Worm (Caenorhabditis elegans) whole organism, L4 larva: ENCODE measurements around the gene ugt-49.

ENCODE experiments used
- F10B5.3 ChIP-seq: sonication (generic microtip); optimal IDR thresholded peaks from 2 replicates; lab custom pipeline; 2016; ENCODE audit warnings: mild to moderate bottlenecking, missing genetic modification characterization, missing compliant biosample characterization
- F26F4.8 ChIP-seq: fragments of 200-800 bp; sonication (Bioruptor generic); conservative IDR thresholded peaks from 2 replicates; pipeline ENCODE4 v1.3.6; 2022; ENCODE audit warnings: missing genetic modification characterization, missing compliant biosample characterization
- F37D6.2 ChIP-seq: sonication (generic microtip); optimal IDR thresholded peaks from 2 replicates; lab custom pipeline; 2016; ENCODE audit warnings: mild to moderate bottlenecking, missing genetic modification characterization, missing compliant biosample characterization
- T26A8.4 ChIP-seq: fragments of 200-800 bp; sonication (Bioruptor generic); IDR thresholded peaks from 2 replicates; pipeline ENCODE4 v1.3.6; 2022; ENCODE audit warnings: missing genetic modification characterization, missing compliant biosample characterization
- Y48G9A.11 ChIP-seq: fragments of 200-800 bp; sonication (Bioruptor generic); IDR thresholded peaks from 2 replicates; pipeline ENCODE4 v1.3.6; 2022; ENCODE audit warnings: missing genetic modification reagents, missing genetic modification characterization, missing compliant biosample characterization
- Y75B8A.6 ChIP-seq: fragments of 200-800 bp; sonication (Bioruptor generic); IDR thresholded peaks from 2 replicates; pipeline ENCODE4 v1.3.6; 2022; ENCODE audit warnings: missing genetic modification reagents, missing genetic modification characterization, missing compliant biosample characterization
- ZK546.5 ChIP-seq, 2 experiments: sonication (generic microtip); optimal IDR thresholded peaks; 2 replicates each; lab custom pipeline; 2017; ENCODE audit warnings: missing biosample characterization in 2 of 2, missing genetic modification characterization in 2 of 2
- arid-1 ChIP-seq: fragments of 200-800 bp; sonication (Bioruptor generic); conservative IDR thresholded peaks from 2 replicates; pipeline ENCODE4 v1.3.6; 2022; ENCODE audit warnings: missing genetic modification reagents, missing genetic modification characterization, missing compliant biosample characterization
- ceh-28 ChIP-seq: fragments of 150-350 bp; optimal IDR thresholded peaks from 2 replicates; lab custom pipeline; 2014; ENCODE audit warnings: missing biosample characterization, missing genetic modification reagents, missing genetic modification characterization
- ceh-32 ChIP-seq: sonication (generic microtip); optimal IDR thresholded peaks from 2 replicates; lab custom pipeline; 2016; ENCODE audit warnings: mild to moderate bottlenecking, missing genetic modification characterization, missing compliant biosample characterization; ENCODE audit not compliant: poor library complexity
- ceh-44 ChIP-seq: fragments of 200-800 bp; sonication (Bioruptor generic); IDR thresholded peaks from 2 replicates; pipeline ENCODE4 v1.3.6; 2022; ENCODE audit warnings: missing genetic modification reagents, missing genetic modification characterization, missing compliant biosample characterization
- ctbp-1 ChIP-seq: fragments of 200-800 bp; sonication (Bioruptor generic); IDR thresholded peaks from 2 replicates; pipeline ENCODE4 v1.3.6; 2022; ENCODE audit warnings: missing genetic modification reagents, missing genetic modification characterization, missing compliant biosample characterization
- daf-12 ChIP-seq: fragments of 150-350 bp; optimal IDR thresholded peaks from 2 replicates; lab custom pipeline; 2014; ENCODE audit warnings: missing biosample characterization, missing genetic modification reagents, missing genetic modification characterization
- daf-16 ChIP-seq, 3 experiments: sonication (generic microtip); optimal IDR thresholded peaks; 2 replicates each; lab custom pipeline; 2016 to 2017; ENCODE audit warnings: missing genetic modification characterization in 3 of 3, missing genetic modification reagents in 3 of 3, mild to moderate bottlenecking in 2 of 3, missing compliant biosample characterization in 2 of 3, missing biosample characterization in 1 of 3, moderate library complexity in 1 of 3
- daf-19 ChIP-seq: fragments of 200-800 bp; sonication (Bioruptor generic); conservative IDR thresholded peaks from 2 replicates; pipeline ENCODE4 v1.3.6; 2022; ENCODE audit warnings: missing genetic modification characterization, missing compliant biosample characterization
- dmd-6 ChIP-seq: fragments of 200-800 bp; sonication (Bioruptor generic); IDR thresholded peaks from 2 replicates; pipeline ENCODE4 v1.3.6; 2022; ENCODE audit warnings: missing genetic modification reagents, missing genetic modification characterization, missing compliant biosample characterization
- dmd-8 ChIP-seq: fragments of 200-800 bp; sonication (Bioruptor generic); IDR thresholded peaks from 2 replicates; pipeline ENCODE4 v1.3.6; 2022; ENCODE audit warnings: missing genetic modification characterization, missing compliant biosample characterization
- dmd-9 ChIP-seq: fragments of 200-800 bp; sonication (Bioruptor generic); IDR thresholded peaks from 2 replicates; pipeline ENCODE4 v1.3.6; 2022; ENCODE audit warnings: missing genetic modification reagents, missing genetic modification characterization, missing compliant biosample characterization
- duxl-1 ChIP-seq: sonication (generic microtip); optimal IDR thresholded peaks from 2 replicates; lab custom pipeline; 2016; ENCODE audit warnings: mild to moderate bottlenecking, missing genetic modification characterization, moderate library complexity, missing compliant biosample characterization; ENCODE audit not compliant: poor library complexity
- egl-43 ChIP-seq: fragments of 200-800 bp; sonication (Bioruptor generic); IDR thresholded peaks from 2 replicates; pipeline ENCODE4 v1.3.6; 2022; ENCODE audit warnings: missing genetic modification reagents, missing genetic modification characterization, missing compliant biosample characterization
- fkh-10 ChIP-seq: fragments of 150-350 bp; optimal IDR thresholded peaks from 2 replicates; lab custom pipeline; 2014; ENCODE audit warnings: missing biosample characterization, missing genetic modification reagents, missing genetic modification characterization
- fos-1 ChIP-seq: fragments of 150-350 bp; optimal IDR thresholded peaks from 2 replicates; lab custom pipeline; 2014; ENCODE audit warnings: missing biosample characterization, missing genetic modification characterization
- hif-1 ChIP-seq, 2 experiments: sonication (generic microtip); optimal IDR thresholded peaks; 2 replicates each; lab custom pipeline; 2016 to 2017; ENCODE audit warnings: missing compliant biosample characterization in 2 of 2, missing genetic modification characterization in 2 of 2, missing genetic modification reagents in 2 of 2, missing genotype in 2 of 2, mild to moderate bottlenecking in 1 of 2
- hlh-11 ChIP-seq: fragments of 200-800 bp; sonication (Bioruptor generic); optimal IDR thresholded peaks from 2 replicates; lab custom pipeline; 2018; ENCODE audit warnings: mild to moderate bottlenecking, missing genetic modification characterization, missing compliant biosample characterization
- hlh-30 ChIP-seq: sonication (generic microtip); optimal IDR thresholded peaks from 2 replicates; lab custom pipeline; 2017; ENCODE audit warnings: antibody characterized with exemption, mild to moderate bottlenecking, missing genetic modification characterization, missing compliant biosample characterization; ENCODE audit not compliant: insufficient read depth
- hmg-1.1 ChIP-seq: fragments of 200-800 bp; sonication (Bioruptor generic); IDR thresholded peaks from 2 replicates; pipeline ENCODE4 v1.3.6; 2022; ENCODE audit warnings: missing genetic modification reagents, missing genetic modification characterization, missing compliant biosample characterization
- jun-1 ChIP-seq: fragments of 150-350 bp; optimal IDR thresholded peaks from 2 replicates; lab custom pipeline; 2014; ENCODE audit warnings: missing biosample characterization, missing genetic modification reagents, missing genetic modification characterization
- lim-7 ChIP-seq: fragments of 200-800 bp; sonication (Bioruptor generic); IDR thresholded peaks from 2 replicates; pipeline ENCODE4 v1.3.6; 2022; ENCODE audit warnings: missing genetic modification characterization, missing compliant biosample characterization
- lin-38 ChIP-seq: fragments of 200-800 bp; sonication (Bioruptor generic); IDR thresholded peaks from 2 replicates; pipeline ENCODE4 v1.3.6; 2022; ENCODE audit warnings: missing genetic modification reagents, missing genetic modification characterization, missing compliant biosample characterization
- lin-39 ChIP-seq: fragments of 150-350 bp; optimal IDR thresholded peaks from 2 replicates; lab custom pipeline; 2014; ENCODE audit warnings: missing biosample characterization, missing genetic modification reagents, missing genetic modification characterization
- lir-3 ChIP-seq: sonication (generic microtip); optimal IDR thresholded peaks from 2 replicates; lab custom pipeline; 2016; ENCODE audit warnings: mild to moderate bottlenecking, missing genetic modification characterization, missing compliant biosample characterization
- mdt-29 ChIP-seq: fragments of 200-800 bp; sonication (Bioruptor generic); IDR thresholded peaks from 2 replicates; pipeline ENCODE4 v1.3.6; 2022; ENCODE audit warnings: missing genetic modification reagents, missing genetic modification characterization, missing compliant biosample characterization
- nhr-102 ChIP-seq: sonication (generic microtip); optimal IDR thresholded peaks from 2 replicates; lab custom pipeline; 2016; ENCODE audit warnings: mild to moderate bottlenecking, missing genetic modification characterization, moderate library complexity, missing compliant biosample characterization
- nhr-111 ChIP-seq: fragments of 200-800 bp; sonication (Bioruptor generic); optimal IDR thresholded peaks from 2 replicates; lab custom pipeline; 2018; ENCODE audit warnings: mild to moderate bottlenecking, missing genetic modification characterization, missing compliant biosample characterization
- nhr-237 ChIP-seq: sonication (generic microtip); optimal IDR thresholded peaks from 2 replicates; lab custom pipeline; 2017; ENCODE audit warnings: missing biosample characterization, missing genetic modification characterization
- nhr-41 ChIP-seq: fragments of 200-800 bp; sonication (Bioruptor generic); IDR thresholded peaks from 2 replicates; pipeline ENCODE4 v1.3.6; 2022; ENCODE audit warnings: missing genetic modification reagents, missing genetic modification characterization, missing compliant biosample characterization
- nhr-42 ChIP-seq: fragments of 200-800 bp; sonication (Bioruptor generic); IDR thresholded peaks from 2 replicates; pipeline ENCODE4 v1.3.6; 2022; ENCODE audit warnings: missing genetic modification characterization, missing compliant biosample characterization
- nhr-48 ChIP-seq: sonication (generic microtip); optimal IDR thresholded peaks from 2 replicates; lab custom pipeline; 2016; ENCODE audit warnings: mild to moderate bottlenecking, missing genetic modification characterization, missing compliant biosample characterization
- pha-4 ChIP-seq, 2 experiments: fragments of 150-350 bp in 1 of 2; fragments of 200-800 bp in 1 of 2; sonication (Bioruptor generic) in 1 of 2; IDR thresholded peaks in 1 of 2; optimal IDR thresholded peaks in 1 of 2; 2 replicates each; pipeline versions ENCODE4 v1.3.6 to Lab custom; 2014 to 2022; ENCODE audit warnings: missing genetic modification characterization in 2 of 2, missing genetic modification reagents in 2 of 2, missing biosample characterization in 1 of 2, missing compliant biosample characterization in 1 of 2
- sdz-12 ChIP-seq: fragments of 200-800 bp; sonication (Bioruptor generic); optimal IDR thresholded peaks from 2 replicates; lab custom pipeline; 2018; ENCODE audit warnings: mild to moderate bottlenecking, missing genetic modification characterization, missing compliant biosample characterization
- set-16 ChIP-seq: fragments of 200-800 bp; sonication (Bioruptor generic); IDR thresholded peaks from 2 replicates; pipeline ENCODE4 v1.3.6; 2022; ENCODE audit warnings: missing genetic modification reagents, missing genetic modification characterization, missing compliant biosample characterization
- skn-1 ChIP-seq: fragments of 150-350 bp; optimal IDR thresholded peaks from 2 replicates; lab custom pipeline; 2014; ENCODE audit warnings: missing biosample characterization, missing genetic modification characterization
- snpc-1.2 ChIP-seq: fragments of 200-800 bp; sonication (Bioruptor generic); IDR thresholded peaks from 2 replicates; pipeline ENCODE4 v1.3.6; 2022; ENCODE audit warnings: missing genetic modification reagents, missing genetic modification characterization, missing compliant biosample characterization
- snpc-4 ChIP-seq: fragments of 150-350 bp; optimal IDR thresholded peaks from 2 replicates; lab custom pipeline; 2014; ENCODE audit warnings: missing biosample characterization, missing genetic modification characterization
- spr-3 ChIP-seq: fragments of 200-800 bp; sonication (Bioruptor generic); optimal IDR thresholded peaks from 2 replicates; lab custom pipeline; 2018; ENCODE audit warnings: mild to moderate bottlenecking, missing genetic modification characterization, missing compliant biosample characterization
- tra-1 ChIP-seq: fragments of 200-800 bp; sonication (Bioruptor generic); IDR thresholded peaks from 2 replicates; pipeline ENCODE4 v1.3.6; 2022; ENCODE audit warnings: missing genetic modification reagents, missing genetic modification characterization, missing compliant biosample characterization
- unc-62 ChIP-seq, 3 experiments: fragments of 150-350 bp in 1 of 3; sonication (generic microtip); optimal IDR thresholded peaks in 2 of 3; peaks in 1 of 3; 1 replicate in 1 of 3; 2 replicates in 2 of 3; lab custom pipeline; 2014 to 2017; ENCODE audit warnings: missing biosample characterization in 3 of 3, missing genetic modification characterization in 3 of 3, missing genetic modification reagents in 3 of 3, missing genotype in 1 of 3
- ztf-11 ChIP-seq: fragments of 150-350 bp; optimal IDR thresholded peaks from 2 replicates; lab custom pipeline; 2014; ENCODE audit warnings: missing biosample characterization, missing genetic modification characterization
- ztf-7 ChIP-seq: fragments of 150-350 bp; optimal IDR thresholded peaks from 2 replicates; lab custom pipeline; 2014; ENCODE audit warnings: missing biosample characterization, missing genetic modification characterization

ugt-49 gene

ce11 chrV:10352928-10353427, 19.1 kb upstream of the ugt-49 start, which contains the start of gene nol-56 (continued):
- TF ChIP-seq hlh-11 (no peak), F37D6.2 (peak; percentile 47), F26F4.8 (GFP tag; lab: Robert Waterston, UW) (no peak), fos-1 (tag; lab: Kevin White, UChicago) (no peak), ctbp-1 (GFP tag; lab: Robert Waterston, UW) (0 out of 2 replicates have a peak, but pooled peaks have one; percentile 36), hmg-1.1 (GFP tag; lab: Robert Waterston, UW) (peak; percentile 68), tra-1 (no peak), snpc-4 (tag; lab: Kevin White, UChicago) (no peak), daf-12 (tag; lab: Kevin White, UChicago) (no peak), hif-1 (tag; optimal IDR thresholded peaks at IDR 0.05; lab: Kevin White, UChicago) (peak; percentile 10 to 58), T26A8.4 (GFP tag; lab: Robert Waterston, UW) (no peak), F10B5.3 (no peak), nhr-102 (peak; percentile 34), daf-16 (GFP tag; optimal IDR thresholded peaks at IDR 0.05; lab: Kevin White, UChicago) (peak in 1 of 2 experiments; percentile 4), daf-16 (tag; optimal IDR thresholded peaks at IDR 0.05; lab: Kevin White, UChicago) (peak; percentile 62), ZK546.5 (tag; optimal IDR thresholded peaks at IDR 0.05; lab: Kevin White, UChicago) (peak in 1 of 2 experiments; percentile 24), duxl-1 (tag; lab: Kevin White, UChicago) (peak; percentile 36), arid-1 (GFP tag; lab: Robert Waterston, UW) (no peak), nhr-111 (GFP tag; lab: Kevin White, UChicago) (no peak), fkh-10 (GFP tag; lab: Kevin White, UChicago) (no peak), egl-43 (GFP tag; lab: Robert Waterston, UW) (no peak), skn-1 (tag; lab: Kevin White, UChicago) (no peak), dmd-6 (peak; percentile 80), unc-62 (GFP tag; optimal IDR thresholded peaks at IDR 0.05 in 1 of 2; lab: Kevin White, UChicago) (no peak), unc-62 (tag; optimal IDR thresholded peaks at IDR 0.05; lab: Kevin White, UChicago) (no peak), Y48G9A.11 (GFP tag; lab: Robert Waterston, UW) (no peak), ceh-44 (GFP tag; lab: Robert Waterston, UW) (no peak), pha-4 (GFP tag; IDR thresholded peaks at IDR 0.05; lab: Robert Waterston, UW) (peak; percentile 65; the same call in 1 of the 2 replicates), pha-4 (tag; optimal IDR thresholded peaks at IDR 0.05; lab: Kevin White, UChicago) (peak; percentile 32), nhr-48 (tag; lab: Kevin White, UChicago) (peak; percentile 27), nhr-42 (GFP tag; lab: Robert Waterston, UW) (0 out of 2 replicates have a peak, but pooled peaks have one; percentile 8), nhr-237 (tag; lab: Kevin White, UChicago) (no peak), jun-1 (no peak), ceh-32 (no peak), lin-38 (peak; percentile 74), lin-39 (tag; lab: Kevin White, UChicago) (no peak), dmd-8 (GFP tag; lab: Robert Waterston, UW) (no peak), set-16 (GFP tag; lab: Robert Waterston, UW) (no peak), ceh-28 (tag; lab: Kevin White, UChicago) (no peak), spr-3 (GFP tag; lab: Kevin White, UChicago) (no peak), nhr-41 (GFP tag; lab: Robert Waterston, UW) (no peak), daf-19 (no peak), dmd-9 (GFP tag; lab: Robert Waterston, UW) (0 out of 2 replicates have a peak, but pooled peaks have one; percentile 57), ztf-11 (tag; lab: Kevin White, UChicago) (no peak), snpc-1.2 (GFP tag; lab: Robert Waterston, UW) (no peak), lim-7 (GFP tag; lab: Robert Waterston, UW) (no peak), mdt-29 (GFP tag; lab: Robert Waterston, UW) (no peak), sdz-12 (GFP tag; lab: Kevin White, UChicago) (no peak), lir-3 (tag; lab: Kevin White, UChicago) (no peak), hlh-30 (tag; lab: Kevin White, UChicago) (peak; percentile 71), Y75B8A.6 (GFP tag; lab: Robert Waterston, UW) (no peak), ztf-7 (tag; lab: Kevin White, UChicago) (peak; percentile 62)
